Worm (Caenorhabditis elegans): ENCODE data around the gene T11G6.2.

DNA sequence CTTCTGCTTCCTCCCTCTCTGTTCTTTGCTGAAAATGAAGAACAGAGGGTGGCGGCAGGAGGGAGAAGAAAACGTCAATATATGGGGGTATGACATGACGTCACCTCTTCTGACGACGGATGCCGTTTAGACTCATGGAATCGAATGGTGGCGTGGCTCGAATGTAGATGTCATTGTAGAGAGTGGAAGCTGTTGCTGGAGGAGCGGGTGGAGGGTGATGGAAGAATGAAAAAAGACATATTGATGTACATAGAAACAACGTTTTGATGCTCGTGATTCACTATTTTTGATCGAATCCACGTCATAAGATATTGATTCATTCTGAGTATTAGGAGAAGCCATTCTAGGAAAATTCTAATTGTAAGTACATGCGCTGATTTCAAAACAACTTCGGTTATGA is 39.2 kb downstream of the T11G6.2 start:
- TF ChIP-seq lin-15B (tag; optimal IDR thresholded peaks at IDR 0.05): no peak
- TF ChIP-seq fkh-10 (GFP tag; optimal IDR thresholded peaks at IDR 0.05): no peak
- TF ChIP-seq elt-3 (tag; optimal IDR thresholded peaks at IDR 0.05): no peak
- no peak for TF ChIP-seq ceh-9 (tag; optimal IDR thresholded peaks at IDR 0.05)
- no peak for TF ChIP-seq egl-27 (tag; optimal IDR thresholded peaks at IDR 0.05)
- TF ChIP-seq aly-2 (tag; optimal IDR thresholded peaks at IDR 0.05): no peak
- TF ChIP-seq elt-2 (tag; optimal IDR thresholded peaks at IDR 0.05): no peak
- TF ChIP-seq ztf-11 (tag; optimal IDR thresholded peaks at IDR 0.05): no peak
- TF ChIP-seq nhr-28 (tag; optimal IDR thresholded peaks at IDR 0.05): no peak
